Worm (Caenorhabditis elegans): ENCODE results near the gene srh-35.
A peak's percentile ranks its signal among the peaks of the same experiment; 100 is the strongest.

The srh-35 gene

DNA sequence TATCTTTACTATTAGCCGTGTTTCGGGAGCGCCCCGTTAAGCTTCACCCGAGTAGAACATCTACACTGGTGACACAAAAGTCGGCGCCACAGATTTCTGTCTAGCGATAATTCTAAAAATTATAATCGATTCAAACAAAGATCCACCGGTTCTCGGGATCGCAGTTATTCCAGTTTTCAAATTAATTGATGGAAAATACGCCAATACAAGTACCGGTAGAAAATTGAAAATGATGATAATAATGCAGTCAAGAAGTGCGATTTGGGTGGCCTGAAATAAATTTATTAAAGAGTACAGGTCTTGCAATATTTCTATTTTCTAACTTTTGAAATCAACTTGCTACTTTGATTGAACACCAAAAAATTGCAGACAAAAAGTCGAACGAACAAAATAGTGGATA lies 18.5 kb upstream of the srh-35 start:
- TF ChIP-seq fos-1 (tag; optimal IDR thresholded peaks at IDR 0.05) = no peak
- no peak for TF ChIP-seq ztf-11 (tag; optimal IDR thresholded peaks at IDR 0.05)
- TF ChIP-seq peb-1 (tag; optimal IDR thresholded peaks at IDR 0.05) = no peak
- TF ChIP-seq ceh-16 (tag; optimal IDR thresholded peaks at IDR 0.05) = no peak

- TF ChIP-seq blmp-1 (tag; optimal IDR thresholded peaks at IDR 0.05; ENCODE audit: insufficient read depth) (peak; percentile 33), nhr-237 (tag; optimal IDR thresholded peaks at IDR 0.05) (no peak), nhr-25 (tag; optimal IDR thresholded peaks at IDR 0.05) (no peak), alr-1 (tag; optimal IDR thresholded peaks at IDR 0.05) (no peak), sma-9 (GFP tag; optimal IDR thresholded peaks at IDR 0.05) (peak; percentile 25), sma-9 (tag; optimal IDR thresholded peaks at IDR 0.05) (no peak)
Observed at ce11 chrV:465355-465754, 16.3 kb upstream of the srh-35 start.

- TF ChIP-seq unc-62 (GFP tag; optimal IDR thresholded peaks at IDR 0.05) (no peak), dmd-4 (tag; optimal IDR thresholded peaks at IDR 0.05) (no peak), crh-2 (tag; optimal IDR thresholded peaks at IDR 0.05) (peak; percentile 49), lin-11 (tag; optimal IDR thresholded peaks at IDR 0.05) (no peak), sma-9 (GFP tag; optimal IDR thresholded peaks at IDR 0.05) (peak; percentile 44), sma-9 (tag; optimal IDR thresholded peaks at IDR 0.05) (no peak)
Observed at ce11 chrV:464800-465199, 15.8 kb upstream of the srh-35 start, which contains the start of gene nhr-201. TSS of gene nhr-201 (plus strand) at chrV:464828.

- TF ChIP-seq egl-27 (tag; optimal IDR thresholded peaks at IDR 0.05) (no peak), unc-62 (GFP tag; optimal IDR thresholded peaks at IDR 0.05) (no peak), elt-1 (tag; optimal IDR thresholded peaks at IDR 0.05) (no peak), peb-1 (tag; optimal IDR thresholded peaks at IDR 0.05) (no peak), ztf-11 (tag; optimal IDR thresholded peaks at IDR 0.05) (no peak), ztf-1 (GFP tag; conservative IDR thresholded peaks at IDR 0.05) (no peak), C34F6.9 (tag; optimal IDR thresholded peaks at IDR 0.05) (no peak), alr-1 (tag; optimal IDR thresholded peaks at IDR 0.05) (no peak), aly-2 (tag; optimal IDR thresholded peaks at IDR 0.05) (no peak), nhr-25 (tag; optimal IDR thresholded peaks at IDR 0.05) (peak; percentile 34), Y55F3AM.14 (GFP tag; optimal IDR thresholded peaks at IDR 0.05) (no peak), ceh-82 (tag; optimal IDR thresholded peaks at IDR 0.05) (no peak), nhr-10 (tag; optimal IDR thresholded peaks at IDR 0.05) (no peak), lin-39 (tag; optimal IDR thresholded peaks at IDR 0.05) (no peak), zag-1 (tag; optimal IDR thresholded peaks at IDR 0.05) (no peak), lin-11 (tag; optimal IDR thresholded peaks at IDR 0.05) (no peak), nhr-237 (tag; optimal IDR thresholded peaks at IDR 0.05) (no peak), nhr-129 (tag; optimal IDR thresholded peaks at IDR 0.05) (peak; percentile 68), lin-13 (GFP tag; optimal IDR thresholded peaks at IDR 0.05) (no peak), mbf-1 (tag; optimal IDR thresholded peaks at IDR 0.05) (no peak), ama-1 (optimal IDR thresholded peaks at IDR 0.05) (no peak), ceh-16 (tag; optimal IDR thresholded peaks at IDR 0.05) (no peak), unc-55 (GFP tag; optimal IDR thresholded peaks at IDR 0.05) (no peak), nhr-12 (tag; optimal IDR thresholded peaks at IDR 0.05) (no peak), sma-3 (GFP tag; optimal IDR thresholded peaks at IDR 0.05) (no peak), mab-5 (tag; optimal IDR thresholded peaks at IDR 0.05) (no peak), lsy-2 (tag; optimal IDR thresholded peaks at IDR 0.05) (no peak), crh-2 (tag; optimal IDR thresholded peaks at IDR 0.05) (peak; percentile 65), nhr-77 (tag; optimal IDR thresholded peaks at IDR 0.05) (no peak), nhr-21 (tag; optimal IDR thresholded peaks at IDR 0.05) (no peak), nhr-11 (tag; optimal IDR thresholded peaks at IDR 0.05) (no peak), sem-4 (tag; optimal IDR thresholded peaks at IDR 0.05) (no peak), blmp-1 (tag; optimal IDR thresholded peaks at IDR 0.05; ENCODE audit: insufficient read depth) (no peak), gmeb-1 (tag; optimal IDR thresholded peaks at IDR 0.05) (peak; percentile 12), nhr-6 (tag; optimal IDR thresholded peaks at IDR 0.05) (no peak), sma-9 (GFP tag; optimal IDR thresholded peaks at IDR 0.05) (peak; percentile 83), sma-9 (tag; optimal IDR thresholded peaks at IDR 0.05) (no peak), snpc-4 (tag; optimal IDR thresholded peaks at IDR 0.05) (no peak), elt-3 (tag; optimal IDR thresholded peaks at IDR 0.05) (no peak), R02D3.7 (tag; optimal IDR thresholded peaks at IDR 0.05) (no peak), unc-39 (tag; optimal IDR thresholded peaks at IDR 0.05) (no peak), ZK546.5 (tag; optimal IDR thresholded peaks at IDR 0.05) (no peak), nhr-23 (tag; optimal IDR thresholded peaks at IDR 0.05) (no peak), F13H6.1 (tag; optimal IDR thresholded peaks at IDR 0.05) (peak; percentile 4), ztf-4 (tag; optimal IDR thresholded peaks at IDR 0.05) (no peak), fos-1 (tag; optimal IDR thresholded peaks at IDR 0.05) (peak; percentile 52), mdl-1 (tag; optimal IDR thresholded peaks at IDR 0.05) (no peak)
Observed at ce11 chrV:462263-462662, 13.2 kb upstream of the srh-35 start, which contains the start of gene nhr-202. TSS of gene nhr-202 (plus strand) at chrV:462588.
